Fruit fly (Drosophila melanogaster): ENCODE measurements around the gene koko.

The koko gene

DNA sequence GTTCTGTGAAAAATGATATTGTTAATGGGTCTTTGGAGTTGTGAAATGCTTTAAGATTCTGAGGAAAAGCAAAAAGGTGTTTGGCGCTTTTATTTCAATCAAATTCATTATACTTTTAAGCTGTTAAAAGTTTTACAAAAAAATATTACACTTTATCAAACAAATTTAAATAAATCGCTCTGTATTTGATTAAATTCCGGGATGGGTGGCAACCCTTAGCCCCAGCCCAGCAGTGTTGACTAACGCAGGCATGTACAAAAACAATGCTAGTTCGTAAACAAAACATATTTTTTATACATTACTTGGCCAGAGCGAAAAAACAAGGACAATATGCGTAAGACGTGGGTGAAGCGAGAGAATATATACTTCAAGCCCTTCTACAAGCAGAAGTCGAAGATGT, 1.9 kb downstream of the koko start, which contains the start of gene CG7685 (continued):
- TF ChIP-seq CG6854 (GFP tag; optimal IDR thresholded peaks at IDR 0.05) (peak; percentile 33), CG3919 (GFP tag; optimal IDR thresholded peaks at IDR 0.05) (peak; percentile 76), vri (GFP tag; optimal IDR thresholded peaks at IDR 0.05) (peak; percentile 44), Eip75B (GFP tag; optimal IDR thresholded peaks at IDR 0.05) (peak; percentile 76), CG8319 (GFP tag; optimal IDR thresholded peaks at IDR 0.05) (peak; percentile 47), CG6808 (GFP tag; optimal IDR thresholded peaks at IDR 0.05) (no peak), CG6163 (GFP tag; IDR thresholded peaks at IDR 0.05) (peak; percentile 54; the same call in 2 of the 3 replicates), CG31627 (GFP tag; optimal IDR thresholded peaks at IDR 0.05) (peak; percentile 72), ss (GFP tag; optimal IDR thresholded peaks at IDR 0.05) (peak; percentile 10 to 50), Met (GFP tag; optimal IDR thresholded peaks at IDR 0.05) (no peak), acj6 (GFP tag; optimal IDR thresholded peaks at IDR 0.05) (peak; percentile 63), Sox14 (GFP tag; optimal IDR thresholded peaks at IDR 0.05) (peak; percentile 79), Gug (GFP tag; IDR thresholded peaks at IDR 0.05) (no peak), Eip93F (GFP tag; optimal IDR thresholded peaks at IDR 0.05) (no peak), spab (GFP tag; optimal IDR thresholded peaks at IDR 0.05) (no peak), achi (GFP tag; optimal IDR thresholded peaks at IDR 0.05) (peak; percentile 62)

DNA sequence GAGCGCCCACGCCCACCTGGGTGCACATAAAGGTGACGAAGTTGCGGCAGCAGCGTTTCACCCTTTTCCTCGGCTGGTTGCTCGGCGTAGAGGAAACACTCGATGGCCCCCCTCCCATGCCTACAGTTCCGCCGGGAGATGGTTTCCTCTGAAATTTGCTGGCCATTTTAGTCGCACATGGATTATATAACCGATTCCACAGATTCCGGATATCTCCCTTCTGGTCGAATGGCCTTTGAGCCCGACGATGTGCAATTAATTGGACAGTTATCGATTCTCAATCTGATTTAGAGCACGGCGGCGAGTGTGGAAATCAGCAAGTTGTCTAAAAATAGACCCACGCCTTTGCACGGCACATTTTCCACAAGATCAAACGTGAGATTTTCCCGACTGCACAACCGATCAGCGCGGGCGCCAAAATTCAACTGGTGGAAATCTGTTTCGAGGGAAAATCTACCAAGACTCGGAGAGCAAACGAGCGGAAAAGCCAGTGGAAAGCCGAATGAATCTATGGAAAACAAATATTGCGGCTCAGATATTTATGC, 8.5 kb downstream of the koko start, which contains the start of gene CG10864:
Gene CG10864, minus strand, starts transcription at position 427 of the 545 bp plus-strand sequence.
- TF ChIP-seq CG6276 (GFP tag; optimal IDR thresholded peaks at IDR 0.05) (no peak), CG1621 (tag; optimal IDR thresholded peaks at IDR 0.05) (no peak), CG11294 (GFP tag; IDR thresholded peaks at IDR 0.05) (no peak), CG7368 (GFP tag; optimal IDR thresholded peaks at IDR 0.05) (no peak), CG4318 (GFP tag; optimal IDR thresholded peaks at IDR 0.05) (no peak), achi (GFP tag; optimal IDR thresholded peaks at IDR 0.05) (no peak), CG15336 (GFP tag; IDR thresholded peaks at IDR 0.05) (no peak), salr (GFP tag; optimal IDR thresholded peaks at IDR 0.05) (no peak), CG6163 (GFP tag; IDR thresholded peaks at IDR 0.05) (no peak), Sox15 (GFP tag; optimal IDR thresholded peaks at IDR 0.05) (no peak), CG6792 (GFP tag; optimal IDR thresholded peaks at IDR 0.05) (no peak), Ets96B (tag; optimal IDR thresholded peaks at IDR 0.05) (no peak), CG3032 (tag; optimal IDR thresholded peaks at IDR 0.05) (no peak), Eip78C (GFP tag) (no peak)

- TF ChIP-seq OdsH (GFP tag; optimal IDR thresholded peaks at IDR 0.05) (no peak), CG7368 (GFP tag; optimal IDR thresholded peaks at IDR 0.05) (no peak), vri (GFP tag; optimal IDR thresholded peaks at IDR 0.05) (no peak), net (GFP tag; optimal IDR thresholded peaks at IDR 0.05) (no peak), CG8119 (GFP tag; IDR thresholded peaks at IDR 0.05) (no peak), Lpt (GFP tag; optimal IDR thresholded peaks at IDR 0.05) (peak; percentile 47), CG11294 (GFP tag; IDR thresholded peaks at IDR 0.05) (no peak), Eip78C (GFP tag) (peak; percentile 82), Sox14 (GFP tag; optimal IDR thresholded peaks at IDR 0.05) (peak; percentile 47), pdm3 (GFP tag; optimal IDR thresholded peaks at IDR 0.05) (no peak), CG6276 (GFP tag; optimal IDR thresholded peaks at IDR 0.05) (no peak), eg (GFP tag; IDR thresholded peaks at IDR 0.05) (no peak), CG34406 (GFP tag; optimal IDR thresholded peaks at IDR 0.05) (peak; percentile 9), ss (GFP tag; optimal IDR thresholded peaks at IDR 0.05) (no peak), CG15336 (GFP tag; IDR thresholded peaks at IDR 0.05) (peak; percentile 43), fd59A (GFP tag; optimal IDR thresholded peaks at IDR 0.05) (no peak), Ets96B (tag; optimal IDR thresholded peaks at IDR 0.05) (no peak), CG8632 (GFP tag; optimal IDR thresholded peaks at IDR 0.05) (no peak), topi (GFP tag; optimal IDR thresholded peaks at IDR 0.05) (no peak), CG32006 (GFP tag; optimal IDR thresholded peaks at IDR 0.05) (no peak), CG1621 (tag; optimal IDR thresholded peaks at IDR 0.05) (peak; percentile 19), CG11902 (GFP tag; optimal IDR thresholded peaks at IDR 0.05) (no peak), fd85E (GFP tag; optimal IDR thresholded peaks at IDR 0.05) (no peak), CG31627 (GFP tag; optimal IDR thresholded peaks at IDR 0.05) (peak; percentile 56), CG10631 (GFP tag; optimal IDR thresholded peaks at IDR 0.05) (no peak), CG11762 (GFP tag; optimal IDR thresholded peaks at IDR 0.05; ENCODE audit: insufficient read depth) (no peak), esn (GFP tag; optimal IDR thresholded peaks at IDR 0.05) (no peak), Blimp-1 (GFP tag; optimal IDR thresholded peaks at IDR 0.05) (no peak), Eip93F (GFP tag; optimal IDR thresholded peaks at IDR 0.05) (no peak)
Measured at dm6 chr3R:18412279-18413214, 9.7 kb downstream of the koko start, which contains the start of gene CG31122. TSS of gene CG31122 (minus strand) at chr3R:18412874.
